Worm (Caenorhabditis elegans) whole organism, midembryonic: ENCODE measurements around the gene F52D2.12.
A peak's percentile ranks its signal among the peaks of the same experiment; 100 is the strongest.

Experiments used
- T22C8.4 ChIP-seq: fragments of 200-800 bp; sonication (Bioruptor generic); IDR thresholded peaks from 2 replicates; pipeline ENCODE4 v1.3.6; 2022; ENCODE audit warnings: missing genetic modification characterization, missing compliant biosample characterization
- flt-1 ChIP-seq: fragments of 200-800 bp; sonication (Bioruptor generic); IDR thresholded peaks from 2 replicates; pipeline ENCODE4 v1.3.6; 2022; ENCODE audit warnings: missing genetic modification characterization, missing compliant biosample characterization
- klf-2 ChIP-seq: fragments of 200-800 bp; sonication (Bioruptor generic); conservative IDR thresholded peaks from 2 replicates; pipeline ENCODE4 v1.3.6; 2022; ENCODE audit warnings: missing genetic modification reagents, missing genetic modification characterization, missing compliant biosample characterization
- med-1 ChIP-seq: sonication (generic microtip); optimal IDR thresholded peaks from 2 replicates; lab custom pipeline; 2017; ENCODE audit warnings: missing genetic modification characterization, mild to moderate bottlenecking, missing compliant biosample characterization, antibody characterized with exemption, missing genetic modification reagents; ENCODE audit not compliant: insufficient read depth
- ref-1 ChIP-seq: fragments of 200-800 bp; sonication (Bioruptor generic); conservative IDR thresholded peaks from 2 replicates; pipeline ENCODE4 v1.3.6; 2022; ENCODE audit warnings: missing genetic modification reagents, missing genetic modification characterization, missing compliant biosample characterization
- tab-1 ChIP-seq: fragments of 200-800 bp; sonication (Bioruptor generic); IDR thresholded peaks from 2 replicates; pipeline ENCODE4 v1.3.6; 2022; ENCODE audit warnings: missing genetic modification characterization, missing compliant biosample characterization
- ztf-23 ChIP-seq: fragments of 200-800 bp; sonication (Bioruptor generic); IDR thresholded peaks from 2 replicates; pipeline ENCODE4 v1.3.6; 2022; ENCODE audit warnings: missing genetic modification reagents, missing genetic modification characterization, missing compliant biosample characterization
- ztf-29 ChIP-seq: fragments of 200-800 bp; sonication (Bioruptor generic); IDR thresholded peaks from 2 replicates; pipeline ENCODE4 v1.3.6; 2022; ENCODE audit warnings: missing genetic modification reagents, missing genetic modification characterization, missing compliant biosample characterization

- no peak for TF ChIP-seq klf-2 (GFP tag; lab: Robert Waterston, UW)
- no peak for TF ChIP-seq tab-1 (GFP tag; lab: Robert Waterston, UW)
- TF ChIP-seq ref-1 (GFP tag; lab: Robert Waterston, UW): no peak
- 0 out of 2 replicates have a peak, but pooled peaks have one; percentile 26 for TF ChIP-seq flt-1 (GFP tag; lab: Robert Waterston, UW)
- no peak for TF ChIP-seq T22C8.4
- no peak for TF ChIP-seq ztf-29 (GFP tag; lab: Robert Waterston, UW)
- no peak for TF ChIP-seq ztf-23 (GFP tag; lab: Robert Waterston, UW)
- TF ChIP-seq med-1: no peak
Observed at ce11 chrX:2014521-2014920, 36.7 kb downstream of the F52D2.12 start.
